Fruit fly (Drosophila melanogaster): ENCODE results near the gene in.

DNA sequence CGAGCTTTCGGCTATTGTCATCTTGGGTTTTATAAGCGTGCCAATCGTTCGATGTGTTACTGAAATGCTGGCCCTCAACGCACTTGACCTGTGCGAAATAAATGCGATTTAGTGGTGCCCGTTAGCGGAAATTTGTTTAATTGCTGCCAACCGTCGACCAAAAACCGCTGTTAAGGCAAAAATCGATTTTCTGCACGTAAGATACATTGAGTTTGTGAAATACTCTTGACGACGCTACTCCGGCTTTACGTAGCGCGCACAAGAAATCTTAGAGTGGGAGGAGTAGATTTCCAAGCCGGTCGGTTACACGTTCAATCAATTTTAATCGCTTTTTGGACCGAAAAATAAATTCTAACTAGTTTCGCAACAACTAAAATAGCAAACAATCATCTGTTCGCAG lies 8.5 kb downstream of the in start:
- TF ChIP-seq CG12605 (GFP tag; IDR thresholded peaks at IDR 0.05) = no peak
- TF ChIP-seq gl (tag; optimal IDR thresholded peaks at IDR 0.05) = no peak
- no peak for TF ChIP-seq D1 (tag; optimal IDR thresholded peaks at IDR 0.05)
- no peak for TF ChIP-seq CG13204 (GFP tag; optimal IDR thresholded peaks at IDR 0.05)
- TF ChIP-seq CG17806 (tag; optimal IDR thresholded peaks at IDR 0.05) = no peak
- no peak for TF ChIP-seq fd96Ca (GFP tag; IDR thresholded peaks at IDR 0.05)
